Worm (Caenorhabditis elegans) whole organism, L4 larva: ENCODE measurements around the gene mnk-1.

ENCODE experiments used
- ZK337.2 ChIP-seq: fragments of 200-800 bp; sonication (Bioruptor generic); IDR thresholded peaks from 2 replicates; pipeline ENCODE4 v1.3.6; 2022; ENCODE audit warnings: missing genetic modification reagents, missing genetic modification characterization, missing compliant biosample characterization
- aha-1 ChIP-seq: fragments of 150-350 bp; peaks from one replicate; lab custom pipeline; 2014; ENCODE audit warnings: missing biosample characterization, missing genetic modification characterization
- aly-2 ChIP-seq: sonication (generic microtip); optimal IDR thresholded peaks from 2 replicates; lab custom pipeline; 2018; ENCODE audit warnings: missing biosample characterization, missing genetic modification characterization
- dpl-1 ChIP-seq: fragments of 150-350 bp; optimal IDR thresholded peaks from 2 replicates; lab custom pipeline; 2014; ENCODE audit warnings: missing biosample characterization, missing genetic modification reagents, missing genetic modification characterization
- fkh-10 ChIP-seq: fragments of 150-350 bp; optimal IDR thresholded peaks from 2 replicates; lab custom pipeline; 2014; ENCODE audit warnings: missing biosample characterization, missing genetic modification reagents, missing genetic modification characterization
- lin-13 ChIP-seq: fragments of 150-350 bp; optimal IDR thresholded peaks from 2 replicates; lab custom pipeline; 2014; ENCODE audit warnings: missing biosample characterization, missing genetic modification reagents, missing genetic modification characterization
- nhr-11 ChIP-seq: fragments of 150-350 bp; optimal IDR thresholded peaks from 2 replicates; lab custom pipeline; 2014; ENCODE audit warnings: missing biosample characterization, missing genetic modification characterization
- pha-4 ChIP-seq, 2 experiments: fragments of 150-350 bp in 1 of 2; fragments of 200-800 bp in 1 of 2; sonication (Bioruptor generic) in 1 of 2; IDR thresholded peaks in 1 of 2; optimal IDR thresholded peaks in 1 of 2; 2 replicates each; pipeline versions ENCODE4 v1.3.6 to Lab custom; 2014 to 2022; ENCODE audit warnings: missing genetic modification characterization in 2 of 2, missing genetic modification reagents in 2 of 2, missing biosample characterization in 1 of 2, missing compliant biosample characterization in 1 of 2
- snpc-4 ChIP-seq: fragments of 150-350 bp; optimal IDR thresholded peaks from 2 replicates; lab custom pipeline; 2014; ENCODE audit warnings: missing biosample characterization, missing genetic modification characterization
- zag-1 ChIP-seq: fragments of 150-350 bp; optimal IDR thresholded peaks from 2 replicates; lab custom pipeline; 2014; ENCODE audit warnings: missing biosample characterization, missing genetic modification characterization
- ztf-11 ChIP-seq: fragments of 150-350 bp; optimal IDR thresholded peaks from 2 replicates; lab custom pipeline; 2014; ENCODE audit warnings: missing biosample characterization, missing genetic modification characterization

DNA sequence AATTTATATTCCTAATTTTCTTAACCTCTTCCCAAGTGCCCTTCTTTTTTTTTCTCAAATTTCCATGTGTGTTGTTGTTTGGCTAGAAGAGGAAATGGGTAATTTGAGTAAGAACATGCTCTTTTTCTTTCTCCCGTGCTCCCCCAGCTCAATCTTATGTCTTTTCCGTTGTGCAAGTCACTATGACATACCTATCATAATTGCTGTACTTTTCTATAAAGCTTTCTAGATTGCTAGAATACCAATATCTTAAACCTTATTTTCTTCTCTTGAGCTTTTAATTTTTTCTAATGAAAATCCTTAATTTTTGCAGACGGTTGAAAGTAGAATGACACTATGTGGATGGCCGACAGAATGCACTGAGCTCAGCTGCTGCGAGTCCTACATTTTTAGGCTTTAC lies 15.5 kb upstream of the mnk-1 start, which contains the start of gene txt-13:
- TF ChIP-seq snpc-4 (no peak), zag-1 (tag; lab: Kevin White, UChicago) (no peak), dpl-1 (GFP tag; lab: Kevin White, UChicago) (no peak), lin-13 (GFP tag; lab: Kevin White, UChicago) (no peak), ZK337.2 (GFP tag; lab: Robert Waterston, UW) (no peak), ztf-11 (tag; lab: Kevin White, UChicago) (no peak), aly-2 (tag; lab: Kevin White, UChicago) (no peak), fkh-10 (GFP tag; lab: Kevin White, UChicago) (no peak), aha-1 (tag; lab: Kevin White, UChicago) (no peak), nhr-11 (tag; lab: Kevin White, UChicago) (no peak), pha-4 (GFP tag; IDR thresholded peaks at IDR 0.05; lab: Robert Waterston, UW) (no peak), pha-4 (tag; optimal IDR thresholded peaks at IDR 0.05; lab: Kevin White, UChicago) (no peak)
